Worm (Caenorhabditis elegans) whole organism, young adult: ENCODE data around the gene ehbp-1.
A peak's percentile ranks its signal among the peaks of the same experiment; 100 is the strongest.

Source experiments
- B0019.2 ChIP-seq: fragments of 200-800 bp; sonication (Bioruptor generic); conservative IDR thresholded peaks from 2 replicates; pipeline ENCODE4 v1.3.6; 2022; ENCODE audit warnings: missing genetic modification reagents, missing genetic modification characterization, missing compliant biosample characterization
- B0035.1 ChIP-seq: sonication (generic microtip); optimal IDR thresholded peaks from 2 replicates; lab custom pipeline; 2016; ENCODE audit warnings: missing genetic modification characterization, mild to moderate bottlenecking, missing compliant biosample characterization, missing genotype, missing genetic modification reagents
- C06A6.2 ChIP-seq: fragments of 200-800 bp; sonication (Bioruptor generic); conservative IDR thresholded peaks from 2 replicates; pipeline ENCODE4 v1.3.6; 2022; ENCODE audit warnings: missing genetic modification characterization, missing compliant biosample characterization
- F10E7.11 ChIP-seq: sonication (generic microtip); optimal IDR thresholded peaks from 2 replicates; lab custom pipeline; 2017; ENCODE audit warnings: mild to moderate bottlenecking, missing genetic modification characterization, moderate library complexity, missing compliant biosample characterization
- F55B11.4 ChIP-seq: sonication (generic microtip); optimal IDR thresholded peaks from 2 replicates; lab custom pipeline; 2016; ENCODE audit warnings: missing compliant biosample characterization, missing genetic modification characterization, borderline replicate concordance; ENCODE audit not compliant: insufficient read depth
- F57C9.4 ChIP-seq: sonication (generic microtip); optimal IDR thresholded peaks from 2 replicates; lab custom pipeline; 2017; ENCODE audit warnings: mild to moderate bottlenecking, missing genetic modification characterization, missing compliant biosample characterization
- K11D2.4 ChIP-seq: fragments of 200-800 bp; sonication (Bioruptor generic); IDR thresholded peaks from 2 replicates; pipeline ENCODE4 v1.3.6; 2022; ENCODE audit warnings: missing genetic modification reagents, missing genetic modification characterization, missing compliant biosample characterization
- Y53G8AR.9 ChIP-seq: fragments of 200-800 bp; sonication (Bioruptor generic); conservative IDR thresholded peaks from 2 replicates; pipeline ENCODE4 v1.3.6; 2022; ENCODE audit warnings: missing genetic modification reagents, missing genetic modification characterization, missing compliant biosample characterization
- Y56A3A.18 ChIP-seq: fragments of 200-800 bp; sonication (Bioruptor generic); IDR thresholded peaks from 2 replicates; pipeline ENCODE4 v1.3.6; 2022; ENCODE audit warnings: missing genetic modification reagents, missing genetic modification characterization, missing compliant biosample characterization
- ZK185.1 ChIP-seq: sonication (generic microtip); optimal IDR thresholded peaks from 2 replicates; lab custom pipeline; 2016; ENCODE audit warnings: mild to moderate bottlenecking, missing genetic modification characterization, missing compliant biosample characterization; ENCODE audit not compliant: poor library complexity, severe bottlenecking
- akir-1 ChIP-seq: fragments of 200-800 bp; sonication (Bioruptor generic); optimal IDR thresholded peaks from 2 replicates; lab custom pipeline; 2018; ENCODE audit warnings: mild to moderate bottlenecking, missing genetic modification characterization, moderate library complexity, missing compliant biosample characterization
- aptf-3 ChIP-seq: fragments of 200-800 bp; sonication (Bioruptor generic); IDR thresholded peaks from 2 replicates; pipeline ENCODE4 v1.3.6; 2022; ENCODE audit warnings: missing genetic modification characterization, missing compliant biosample characterization
- athp-1 ChIP-seq: sonication (generic microtip); optimal IDR thresholded peaks from 2 replicates; lab custom pipeline; 2017; ENCODE audit warnings: mild to moderate bottlenecking, missing genetic modification characterization, missing compliant biosample characterization
- attf-5 ChIP-seq: fragments of 200-800 bp; sonication (Bioruptor generic); optimal IDR thresholded peaks from 2 replicates; lab custom pipeline; 2018; ENCODE audit warnings: mild to moderate bottlenecking, missing genetic modification characterization, missing compliant biosample characterization
- bed-1 ChIP-seq: fragments of 200-800 bp; sonication (Bioruptor generic); IDR thresholded peaks from 2 replicates; pipeline ENCODE4 v1.3.6; 2022; ENCODE audit warnings: missing genetic modification reagents, missing genetic modification characterization, missing compliant biosample characterization
- ccch-3 ChIP-seq: fragments of 200-800 bp; sonication (Bioruptor generic); optimal IDR thresholded peaks from 2 replicates; lab custom pipeline; 2018; ENCODE audit warnings: mild to moderate bottlenecking, missing genetic modification characterization, missing compliant biosample characterization
- ceh-40 ChIP-seq: fragments of 200-800 bp; sonication (Bioruptor generic); IDR thresholded peaks from 2 replicates; pipeline ENCODE4 v1.3.6; 2022; ENCODE audit warnings: missing genetic modification characterization, missing compliant biosample characterization
- chd-7 ChIP-seq: sonication (generic microtip); optimal IDR thresholded peaks from 2 replicates; lab custom pipeline; 2016; ENCODE audit warnings: mild to moderate bottlenecking, missing genetic modification characterization, moderate library complexity, missing compliant biosample characterization
- die-1 ChIP-seq: sonication (generic microtip); optimal IDR thresholded peaks from 2 replicates; lab custom pipeline; 2016; ENCODE audit warnings: missing genotype, mild to moderate bottlenecking, missing genetic modification characterization, missing compliant biosample characterization
- dox-1 ChIP-seq: fragments of 200-800 bp; sonication (Bioruptor generic); IDR thresholded peaks from 2 replicates; pipeline ENCODE4 v1.3.6; 2022; ENCODE audit warnings: missing genetic modification reagents, missing genetic modification characterization, missing compliant biosample characterization
- dpff-1 ChIP-seq: sonication (generic microtip); optimal IDR thresholded peaks from 2 replicates; lab custom pipeline; 2017; ENCODE audit warnings: mild to moderate bottlenecking, missing genetic modification characterization, missing compliant biosample characterization
- dpl-1 ChIP-seq: fragments of 150-350 bp; optimal IDR thresholded peaks from 2 replicates; lab custom pipeline; 2014; ENCODE audit warnings: missing biosample characterization, missing genetic modification reagents, missing genetic modification characterization
- egl-18 ChIP-seq: fragments of 200-800 bp; sonication (Bioruptor generic); IDR thresholded peaks from 2 replicates; pipeline ENCODE4 v1.3.6; 2022; ENCODE audit warnings: missing genetic modification reagents, missing genetic modification characterization, missing compliant biosample characterization
- egl-44 ChIP-seq: fragments of 200-800 bp; sonication (Bioruptor generic); IDR thresholded peaks from 2 replicates; pipeline ENCODE4 v1.3.6; 2022; ENCODE audit warnings: missing genetic modification reagents, missing genetic modification characterization, missing compliant biosample characterization
- egrh-3 ChIP-seq: fragments of 200-800 bp; sonication (Bioruptor generic); IDR thresholded peaks from 2 replicates; pipeline ENCODE4 v1.3.6; 2022; ENCODE audit warnings: missing genetic modification reagents, missing genetic modification characterization, missing compliant biosample characterization
- fkh-3 ChIP-seq: sonication (generic microtip); optimal IDR thresholded peaks from 2 replicates; lab custom pipeline; 2016; ENCODE audit warnings: mild to moderate bottlenecking, missing genetic modification characterization, missing compliant biosample characterization
- hmg-20 ChIP-seq: fragments of 200-800 bp; sonication (Bioruptor generic); IDR thresholded peaks from 2 replicates; pipeline ENCODE4 v1.3.6; 2022; ENCODE audit warnings: missing genetic modification reagents, missing genetic modification characterization, missing compliant biosample characterization
- let-607 ChIP-seq, 2 experiments: fragments of 200-800 bp in 1 of 2; sonication (Bioruptor generic) in 1 of 2; sonication (generic microtip) in 1 of 2; optimal IDR thresholded peaks; 2 replicates each; lab custom pipeline; 2016 to 2018; ENCODE audit warnings: mild to moderate bottlenecking in 2 of 2, missing compliant biosample characterization in 2 of 2, missing genetic modification characterization in 2 of 2, moderate library complexity in 2 of 2, missing genotype in 1 of 2
- lin-40 ChIP-seq: sonication (generic microtip); optimal IDR thresholded peaks from 2 replicates; lab custom pipeline; 2016; ENCODE audit warnings: missing genetic modification characterization, mild to moderate bottlenecking, missing compliant biosample characterization, missing genotype, missing genetic modification reagents
- lir-1 ChIP-seq: fragments of 200-800 bp; sonication (Bioruptor generic); conservative IDR thresholded peaks from 2 replicates; pipeline ENCODE4 v1.3.6; 2022; ENCODE audit warnings: missing genetic modification reagents, missing genetic modification characterization, missing compliant biosample characterization
- lsl-1 ChIP-seq: fragments of 200-800 bp; sonication (Bioruptor generic); optimal IDR thresholded peaks from 2 replicates; lab custom pipeline; 2018; ENCODE audit warnings: mild to moderate bottlenecking, missing genetic modification characterization, moderate library complexity, missing compliant biosample characterization
- madf-6 ChIP-seq: fragments of 200-800 bp; sonication (Bioruptor generic); IDR thresholded peaks from 2 replicates; pipeline ENCODE4 v1.3.6; 2022; ENCODE audit warnings: missing genetic modification reagents, missing genetic modification characterization, missing compliant biosample characterization
- mel-28 ChIP-seq: sonication (generic microtip); optimal IDR thresholded peaks from 2 replicates; lab custom pipeline; 2016; ENCODE audit warnings: borderline replicate concordance, mild to moderate bottlenecking, missing genetic modification characterization, missing compliant biosample characterization
- nfyb-1 ChIP-seq: fragments of 200-800 bp; sonication (Bioruptor generic); IDR thresholded peaks from 2 replicates; pipeline ENCODE4 v1.3.6; 2022; ENCODE audit warnings: missing genetic modification reagents, missing genetic modification characterization, missing compliant biosample characterization
- nhr-120 ChIP-seq: fragments of 200-800 bp; sonication (Bioruptor generic); IDR thresholded peaks from 2 replicates; pipeline ENCODE4 v1.3.6; 2022; ENCODE audit warnings: missing genetic modification characterization, missing compliant biosample characterization
- nhr-179 ChIP-seq: sonication (generic microtip); optimal IDR thresholded peaks from 2 replicates; lab custom pipeline; 2016; ENCODE audit warnings: mild to moderate bottlenecking, missing genetic modification characterization, missing compliant biosample characterization
- nhr-27 ChIP-seq: fragments of 200-800 bp; sonication (Bioruptor generic); optimal IDR thresholded peaks from 2 replicates; lab custom pipeline; 2018; ENCODE audit warnings: mild to moderate bottlenecking, missing genetic modification characterization, moderate library complexity, missing compliant biosample characterization
- nhr-90 ChIP-seq: sonication (generic microtip); optimal IDR thresholded peaks from 2 replicates; lab custom pipeline; 2016; ENCODE audit warnings: missing genotype, mild to moderate bottlenecking, missing genetic modification characterization, missing compliant biosample characterization
- pbrm-1 ChIP-seq: fragments of 200-800 bp; sonication (Bioruptor generic); IDR thresholded peaks from 2 replicates; pipeline ENCODE4 v1.3.6; 2022; ENCODE audit warnings: missing genetic modification reagents, missing genetic modification characterization, missing compliant biosample characterization
- pha-4 ChIP-seq: fragments of 150-350 bp; sonication (generic microtip); optimal IDR thresholded peaks from 2 replicates; lab custom pipeline; 2014; ENCODE audit warnings: missing biosample characterization, missing genetic modification reagents, missing genetic modification characterization
- rcor-1 ChIP-seq: fragments of 200-800 bp; sonication (Bioruptor generic); IDR thresholded peaks from 2 replicates; pipeline ENCODE4 v1.3.6; 2022; ENCODE audit warnings: missing genetic modification reagents, missing genetic modification characterization, missing compliant biosample characterization
- repo-1 ChIP-seq: sonication (generic microtip); optimal IDR thresholded peaks from 2 replicates; lab custom pipeline; 2017; ENCODE audit warnings: mild to moderate bottlenecking, missing genetic modification characterization, missing compliant biosample characterization
- sea-2 ChIP-seq: fragments of 200-800 bp; sonication (Bioruptor generic); IDR thresholded peaks from 2 replicates; pipeline ENCODE4 v1.3.6; 2022; ENCODE audit warnings: missing genetic modification characterization, missing compliant biosample characterization
- sptf-2 ChIP-seq: fragments of 200-800 bp; sonication (Bioruptor generic); optimal IDR thresholded peaks from 2 replicates; lab custom pipeline; 2018; ENCODE audit warnings: mild to moderate bottlenecking, missing genetic modification characterization, missing compliant biosample characterization
- zfh-2 ChIP-seq: fragments of 200-800 bp; sonication (Bioruptor generic); conservative IDR thresholded peaks from 2 replicates; pipeline ENCODE4 v1.3.6; 2022; ENCODE audit warnings: missing genetic modification reagents, missing genetic modification characterization, missing compliant biosample characterization
- zim-3 ChIP-seq: sonication (generic microtip); optimal IDR thresholded peaks from 2 replicates; lab custom pipeline; 2017; ENCODE audit warnings: mild to moderate bottlenecking, missing genetic modification characterization, moderate library complexity, missing compliant biosample characterization
- ztf-22 ChIP-seq: fragments of 200-800 bp; sonication (Bioruptor generic); optimal IDR thresholded peaks from 2 replicates; lab custom pipeline; 2018; ENCODE audit warnings: mild to moderate bottlenecking, missing genetic modification characterization, moderate library complexity, missing compliant biosample characterization
- ztf-25 ChIP-seq: fragments of 200-800 bp; sonication (Bioruptor generic); IDR thresholded peaks from 2 replicates; pipeline ENCODE4 v1.3.6; 2022; ENCODE audit warnings: missing genetic modification reagents, missing genetic modification characterization, missing compliant biosample characterization
- ztf-6 ChIP-seq: fragments of 200-800 bp; sonication (Bioruptor generic); IDR thresholded peaks from 2 replicates; pipeline ENCODE4 v1.3.6; 2022; ENCODE audit warnings: missing genetic modification reagents, missing genetic modification characterization, missing compliant biosample characterization

The ehbp-1 gene

ce11 chrV:9546860-9547269, 3.6 kb upstream of the ehbp-1 start, which contains the start of gene his-37 (continued):
- no peak for TF ChIP-seq nhr-27 (tag; lab: Kevin White, UChicago)
- peak; percentile 99 for TF ChIP-seq lin-40
- TF ChIP-seq pbrm-1 (GFP tag; lab: Robert Waterston, UW): peak; percentile 98
- TF ChIP-seq B0035.1 (tag; lab: Kevin White, UChicago): peak; percentile 69
- no peak for TF ChIP-seq ccch-3 (GFP tag; lab: Kevin White, UChicago)
- TF ChIP-seq hmg-20 (GFP tag; lab: Robert Waterston, UW): peak; percentile 71; the same call in 1 of the 2 replicates
- 0 out of 2 replicates have a peak, but pooled peaks have one; percentile 43 for TF ChIP-seq ztf-25 (GFP tag; lab: Robert Waterston, UW)
- TF ChIP-seq lir-1: peak; percentile 90
- peak; percentile 96 for TF ChIP-seq C06A6.2 (GFP tag; lab: Robert Waterston, UW)
- TF ChIP-seq let-607 (tag; optimal IDR thresholded peaks at IDR 0.05; lab: Kevin White, UChicago): peak; percentile 93 to 95
- TF ChIP-seq rcor-1 (GFP tag; lab: Robert Waterston, UW): peak; percentile 90
- peak; percentile 94 for TF ChIP-seq repo-1 (tag; lab: Kevin White, UChicago)
- TF ChIP-seq pha-4 (tag; lab: Kevin White, UChicago): peak; percentile 96
- TF ChIP-seq egrh-3 (GFP tag; lab: Robert Waterston, UW): peak; percentile 40
- peak; percentile 98 for TF ChIP-seq dox-1 (GFP tag; lab: Robert Waterston, UW)
- peak; percentile 96 for TF ChIP-seq zfh-2 (GFP tag; lab: Robert Waterston, UW)
- TF ChIP-seq zim-3: no peak
- no peak for TF ChIP-seq sptf-2 (GFP tag; lab: Kevin White, UChicago)
- TF ChIP-seq madf-6: peak; percentile 33; the same call in 1 of the 2 replicates
- TF ChIP-seq Y56A3A.18: peak; percentile 48; the same call in 1 of the 2 replicates
- no peak for TF ChIP-seq nhr-179 (tag; lab: Kevin White, UChicago)
- TF ChIP-seq K11D2.4: peak; percentile 98
- TF ChIP-seq chd-7 (tag; lab: Kevin White, UChicago): peak; percentile 94
- TF ChIP-seq dpl-1 (GFP tag; lab: Kevin White, UChicago): peak; percentile 50
- TF ChIP-seq nhr-120 (GFP tag; lab: Robert Waterston, UW): 0 out of 2 replicates have a peak, but pooled peaks have one; percentile 57
- TF ChIP-seq ztf-22 (GFP tag; lab: Kevin White, UChicago): peak; percentile 94
- TF ChIP-seq lsl-1 (GFP tag; lab: Kevin White, UChicago): peak; percentile 2
- TF ChIP-seq aptf-3 (GFP tag; lab: Robert Waterston, UW): no peak
- TF ChIP-seq akir-1 (GFP tag; lab: Kevin White, UChicago): peak; percentile 33
- TF ChIP-seq athp-1 (tag; lab: Kevin White, UChicago): peak; percentile 59
- 0 out of 2 replicates have a peak, but pooled peaks have one; percentile 55 for TF ChIP-seq sea-2 (GFP tag; lab: Robert Waterston, UW)
- no peak for TF ChIP-seq F55B11.4 (tag; lab: Kevin White, UChicago)
- TF ChIP-seq F10E7.11 (tag; lab: Kevin White, UChicago): no peak
- TF ChIP-seq egl-18 (GFP tag; lab: Robert Waterston, UW): peak; percentile 96
- no peak for TF ChIP-seq mel-28 (tag; lab: Kevin White, UChicago)
- no peak for TF ChIP-seq fkh-3 (tag; lab: Kevin White, UChicago)
- TF ChIP-seq ztf-6 (GFP tag; lab: Robert Waterston, UW): peak; percentile 93
- TF ChIP-seq nfyb-1: peak; percentile 97
- TF ChIP-seq attf-5: peak; percentile 98
- no peak for TF ChIP-seq B0019.2 (GFP tag; lab: Robert Waterston, UW)
- TF ChIP-seq nhr-90 (tag; lab: Kevin White, UChicago): peak; percentile 95
- no peak for TF ChIP-seq bed-1
- TF ChIP-seq F57C9.4 (tag; lab: Kevin White, UChicago): peak; percentile 64
- TF ChIP-seq ceh-40: no peak
- TF ChIP-seq Y53G8AR.9: peak; percentile 96
- TF ChIP-seq egl-44 (GFP tag; lab: Robert Waterston, UW): peak; percentile 96
- peak; percentile 65 for TF ChIP-seq die-1 (tag; lab: Kevin White, UChicago)
- peak; percentile 93 for TF ChIP-seq ZK185.1 (tag; lab: Kevin White, UChicago)
- no peak for TF ChIP-seq dpff-1 (tag; lab: Kevin White, UChicago)
